Fruit fly (Drosophila melanogaster) whole organism, embryonic: ENCODE measurements around the gene CG2182.

ENCODE experiments used
- Asciz ChIP-seq: fragments of 200-800 bp; sonication (Bioruptor generic); optimal IDR thresholded peaks from 2 replicates; lab custom pipeline; 2017; ENCODE audit warnings: missing biosample characterization, mild to moderate bottlenecking, missing genetic modification characterization, missing genetic modification reagents
- B-H2 ChIP-seq: fragments of 200-800 bp; sonication (Bioruptor generic); optimal IDR thresholded peaks from 2 replicates; lab custom pipeline; 2018; ENCODE audit warnings: missing biosample characterization, mild to moderate bottlenecking, missing genetic modification characterization
- Bgb ChIP-seq: fragments of 200-800 bp; sonication (Bioruptor generic); IDR thresholded peaks from 2 replicates; pipeline ENCODE4 v1.3.6; 2022; ENCODE audit warnings: missing biosample characterization, missing genetic modification characterization; ENCODE audit not compliant: partially characterized antibody
- BtbVII ChIP-seq: fragments of 200-800 bp; sonication (Bioruptor generic); optimal IDR thresholded peaks from 3 replicates; lab custom pipeline; 2017; ENCODE audit warnings: missing biosample characterization, mild to moderate bottlenecking, missing genetic modification characterization
- CG10267 ChIP-seq: fragments of 200-800 bp; sonication (Bioruptor generic); optimal IDR thresholded peaks from 2 replicates; lab custom pipeline; 2018; ENCODE audit warnings: missing biosample characterization, mild to moderate bottlenecking, missing genetic modification characterization, moderate library complexity
- CG10274 ChIP-seq: fragments of 200-800 bp; sonication (Bioruptor generic); optimal IDR thresholded peaks from 3 replicates; lab custom pipeline; 2017; ENCODE audit warnings: missing biosample characterization, mild to moderate bottlenecking, missing genetic modification characterization
- CG10431 ChIP-seq: fragments of 200-800 bp; sonication (Bioruptor generic); optimal IDR thresholded peaks from 3 replicates; lab custom pipeline; 2018; ENCODE audit warnings: missing biosample characterization, mild to moderate bottlenecking, missing genetic modification characterization
- CG12155 ChIP-seq: fragments of 200-800 bp; sonication (Bioruptor generic); optimal IDR thresholded peaks from 3 replicates; lab custom pipeline; 2016; ENCODE audit warnings: missing biosample characterization, missing genetic modification characterization
- CG12391 ChIP-seq: fragments of 200-800 bp; sonication (Bioruptor generic); optimal IDR thresholded peaks from 3 replicates; lab custom pipeline; 2018; ENCODE audit warnings: missing biosample characterization, mild to moderate bottlenecking, missing genetic modification characterization, moderate library complexity
- CG14014 ChIP-seq: fragments of 200-800 bp; sonication (Bioruptor generic); IDR thresholded peaks from 2 replicates; pipeline ENCODE4 v1.3.6; 2022; ENCODE audit warnings: missing biosample characterization, missing genetic modification characterization
- CG14860 ChIP-seq: fragments of 200-800 bp; sonication (Bioruptor generic); IDR thresholded peaks from 3 replicates; pipeline ENCODE4 v1.3.6; 2022; ENCODE audit warnings: missing biosample characterization, missing genetic modification characterization; ENCODE audit not compliant: partially characterized antibody
- CG15601 ChIP-seq: fragments of 200-800 bp; sonication (Bioruptor generic); optimal IDR thresholded peaks from 3 replicates; lab custom pipeline; 2019; ENCODE audit warnings: missing biosample characterization, mild to moderate bottlenecking, missing genetic modification characterization, moderate library complexity
- CG16813 ChIP-seq: fragments of 200-800 bp; sonication (Bioruptor generic); IDR thresholded peaks from 3 replicates; pipeline ENCODE4 v1.3.6; 2022; ENCODE audit warnings: missing biosample characterization, missing genetic modification characterization; ENCODE audit not compliant: partially characterized antibody
- CG16863 ChIP-seq: fragments of 200-800 bp; sonication (Bioruptor generic); optimal IDR thresholded peaks from 3 replicates; lab custom pipeline; 2016; ENCODE audit warnings: missing biosample characterization, missing genetic modification characterization
- CG17186 ChIP-seq: fragments of 200-800 bp; sonication (Bioruptor generic); optimal IDR thresholded peaks from 3 replicates; lab custom pipeline; 2017; ENCODE audit warnings: missing biosample characterization, missing genetic modification reagents, missing genetic modification characterization
- CG17359 ChIP-seq: fragments of 200-800 bp; sonication (Bioruptor generic); optimal IDR thresholded peaks from 3 replicates; lab custom pipeline; 2018; ENCODE audit warnings: missing biosample characterization, mild to moderate bottlenecking, missing genetic modification characterization, moderate library complexity
- CG17385 ChIP-seq: fragments of 200-800 bp; sonication (Bioruptor generic); optimal IDR thresholded peaks from 3 replicates; lab custom pipeline; 2018; ENCODE audit warnings: missing biosample characterization, mild to moderate bottlenecking, missing genetic modification characterization
- CG18011 ChIP-seq: fragments of 200-800 bp; sonication (Bioruptor generic); optimal IDR thresholded peaks from 2 replicates; lab custom pipeline; 2017; ENCODE audit warnings: missing biosample characterization, missing genetic modification characterization, mild to moderate bottlenecking, moderate library complexity, missing genotype
- CG2678 ChIP-seq: fragments of 200-800 bp; sonication (Bioruptor generic); optimal IDR thresholded peaks from 3 replicates; lab custom pipeline; 2019; ENCODE audit warnings: missing biosample characterization, mild to moderate bottlenecking, missing genetic modification characterization, moderate library complexity
- CG4282 ChIP-seq: fragments of 200-800 bp; sonication (Bioruptor generic); optimal IDR thresholded peaks from 2 replicates; lab custom pipeline; 2016; ENCODE audit warnings: missing biosample characterization, missing genetic modification characterization
- CG7271 ChIP-seq: fragments of 200-800 bp; sonication (Bioruptor generic); optimal IDR thresholded peaks from 2 replicates; lab custom pipeline; 2018; ENCODE audit warnings: missing biosample characterization, mild to moderate bottlenecking, missing genetic modification characterization, moderate library complexity
- CG7556 ChIP-seq: fragments of 200-800 bp; sonication (Bioruptor generic); optimal IDR thresholded peaks from 2 replicates; lab custom pipeline; 2017; ENCODE audit warnings: missing biosample characterization, mild to moderate bottlenecking, missing genetic modification characterization
- CG7963 ChIP-seq: fragments of 200-800 bp; sonication (Bioruptor generic); IDR thresholded peaks from 3 replicates; pipeline ENCODE4 v1.3.6; 2022; ENCODE audit warnings: missing biosample characterization, missing genetic modification characterization; ENCODE audit not compliant: partially characterized antibody
- CG8281 ChIP-seq: fragments of 200-800 bp; sonication (Bioruptor generic); optimal IDR thresholded peaks from 2 replicates; lab custom pipeline; 2018; ENCODE audit warnings: missing biosample characterization, mild to moderate bottlenecking, missing genetic modification characterization, moderate library complexity
- CG8478 ChIP-seq: fragments of >200 bp; optimal IDR thresholded peaks from 2 replicates; lab custom pipeline; 2018
- CG9817 ChIP-seq: fragments of 200-800 bp; sonication (Bioruptor generic); optimal IDR thresholded peaks from 2 replicates; lab custom pipeline; 2018; ENCODE audit warnings: missing biosample characterization, mild to moderate bottlenecking, missing genetic modification characterization, moderate library complexity
- CTCF ChIP-seq: fragments of 200-800 bp; sonication (Bioruptor generic); optimal IDR thresholded peaks from 2 replicates; lab custom pipeline; 2017; ENCODE audit warnings: missing biosample characterization, mild to moderate bottlenecking, missing genetic modification characterization, moderate library complexity
- Dp ChIP-seq: fragments of 200-800 bp; sonication (Bioruptor generic); optimal IDR thresholded peaks from 2 replicates; lab custom pipeline; 2018; ENCODE audit warnings: missing biosample characterization, mild to moderate bottlenecking, missing genetic modification characterization, moderate library complexity
- Dref ChIP-seq: fragments of 200-800 bp; sonication (Bioruptor generic); IDR thresholded peaks from 2 replicates; pipeline ENCODE4 v1.3.6; 2022; ENCODE audit warnings: missing biosample characterization, missing genetic modification characterization
- Hmr ChIP-seq: fragments of 200-800 bp; sonication (Bioruptor generic); optimal IDR thresholded peaks from 3 replicates; lab custom pipeline; 2017; ENCODE audit warnings: mild to moderate bottlenecking, missing biosample characterization, missing genetic modification reagents, missing genetic modification characterization
- Max ChIP-seq: fragments of 200-800 bp; sonication (Bioruptor generic); optimal IDR thresholded peaks from 2 replicates; lab custom pipeline; 2016; ENCODE audit warnings: missing biosample characterization, mild to moderate bottlenecking, missing genetic modification characterization
- NK7.1 ChIP-seq: fragments of 200-800 bp; sonication (Bioruptor generic); optimal IDR thresholded peaks from 3 replicates; lab custom pipeline; 2016; ENCODE audit warnings: missing biosample characterization, missing genetic modification characterization
- Sin3A ChIP-seq: fragments of >200 bp; optimal IDR thresholded peaks from 2 replicates; lab custom pipeline; 2018
- Taf1 ChIP-seq: fragments of 200-800 bp; sonication (Bioruptor generic); IDR thresholded peaks from 2 replicates; pipeline ENCODE4 v1.3.6; 2022; ENCODE audit warnings: missing biosample characterization, missing genetic modification characterization
- al ChIP-seq: fragments of 200-800 bp; sonication (Bioruptor generic); IDR thresholded peaks from 2 replicates; pipeline ENCODE4 v1.3.6; 2022; ENCODE audit warnings: missing biosample characterization, missing genetic modification characterization
- ara ChIP-seq: fragments of 200-800 bp; sonication (Bioruptor generic); IDR thresholded peaks from 2 replicates; pipeline ENCODE4 v1.3.6; 2022; ENCODE audit warnings: missing biosample characterization, missing genetic modification characterization
- ato ChIP-seq: fragments of 200-800 bp; sonication (Bioruptor generic); IDR thresholded peaks from 2 replicates; pipeline ENCODE4 v1.3.6; 2022; ENCODE audit warnings: missing biosample characterization, missing genetic modification characterization; ENCODE audit not compliant: partially characterized antibody
- emc ChIP-seq: fragments of 200-800 bp; sonication (Bioruptor generic); optimal IDR thresholded peaks from 2 replicates; lab custom pipeline; 2016; ENCODE audit warnings: missing biosample characterization, missing genetic modification characterization
- ftz-f1 ChIP-seq: fragments of 200-800 bp; sonication (Bioruptor generic); optimal IDR thresholded peaks from 2 replicates; lab custom pipeline; 2016; ENCODE audit warnings: missing biosample characterization, missing genetic modification characterization
- gt ChIP-seq: fragments of 200-800 bp; sonication (Bioruptor generic); IDR thresholded peaks from 2 replicates; pipeline ENCODE4 v1.3.6; 2022; ENCODE audit warnings: missing biosample characterization, missing genetic modification characterization
- klu ChIP-seq: fragments of 200-800 bp; sonication (Bioruptor generic); IDR thresholded peaks from 2 replicates; pipeline ENCODE4 v1.3.6; 2022; ENCODE audit warnings: missing biosample characterization, missing genetic modification characterization
- knrl ChIP-seq: fragments of 200-800 bp; sonication (Bioruptor generic); IDR thresholded peaks from 3 replicates; pipeline ENCODE4 v1.3.6; 2022; ENCODE audit warnings: missing biosample characterization, missing genetic modification characterization; ENCODE audit not compliant: partially characterized antibody
- lbe ChIP-seq: fragments of 200-800 bp; sonication (Bioruptor generic); optimal IDR thresholded peaks from 2 replicates; lab custom pipeline; 2016; ENCODE audit warnings: missing biosample characterization, mild to moderate bottlenecking, missing genetic modification characterization
- peb ChIP-seq: fragments of 200-800 bp; sonication (Bioruptor generic); IDR thresholded peaks from 2 replicates; pipeline ENCODE4 v1.3.6; 2022; ENCODE audit warnings: missing biosample characterization, missing genetic modification characterization
- pzg ChIP-seq: fragments of 200-800 bp; sonication (Bioruptor generic); optimal IDR thresholded peaks from 3 replicates; lab custom pipeline; 2018; ENCODE audit warnings: missing biosample characterization, mild to moderate bottlenecking, missing genetic modification characterization, moderate library complexity
- salm ChIP-seq: fragments of 200-800 bp; sonication (Bioruptor generic); optimal IDR thresholded peaks from 2 replicates; lab custom pipeline; 2018; ENCODE audit warnings: missing biosample characterization, mild to moderate bottlenecking, missing genetic modification characterization
- slou ChIP-seq: fragments of 200-800 bp; sonication (Bioruptor generic); optimal IDR thresholded peaks from 3 replicates; lab custom pipeline; 2016; ENCODE audit warnings: missing biosample characterization, missing genetic modification characterization
- tin ChIP-seq: fragments of 200-800 bp; sonication (Bioruptor generic); optimal IDR thresholded peaks from 3 replicates; lab custom pipeline; 2016; ENCODE audit warnings: missing biosample characterization, missing genetic modification characterization
- trem ChIP-seq: fragments of 200-800 bp; optimal IDR thresholded peaks from 3 replicates; lab custom pipeline; 2019; ENCODE audit warnings: missing biosample characterization, mild to moderate bottlenecking, missing genetic modification characterization, moderate library complexity
- unpg ChIP-seq: fragments of 200-800 bp; sonication (Bioruptor generic); optimal IDR thresholded peaks from 3 replicates; lab custom pipeline; 2018; ENCODE audit warnings: missing biosample characterization, mild to moderate bottlenecking, missing genetic modification characterization, moderate library complexity
- vvl ChIP-seq: fragments of 200-800 bp; sonication (Bioruptor generic); IDR thresholded peaks from 2 replicates; pipeline ENCODE4 v1.3.6; 2022; ENCODE audit warnings: missing biosample characterization, missing genetic modification characterization

The CG2182 gene

DNA sequence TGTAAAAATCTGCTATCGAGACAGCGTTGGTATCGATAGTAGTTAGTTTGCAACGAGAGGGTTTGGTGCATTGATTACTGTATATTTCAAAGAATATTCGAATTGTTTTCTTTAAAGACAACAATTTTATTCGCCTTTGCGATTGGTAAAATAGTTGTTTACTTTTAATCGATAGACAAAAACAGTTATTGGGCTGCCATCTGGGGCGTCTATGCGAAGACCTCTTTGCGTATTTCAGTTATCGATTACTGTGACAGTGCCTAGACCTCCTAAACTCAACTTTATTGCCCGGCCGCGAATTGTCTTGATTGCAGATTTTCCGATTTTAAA lies 46.6 kb downstream of the CG2182 start, which contains the start of gene Atu (continued):
- TF ChIP-seq peb (GFP tag; lab: Robert Waterston, UW) (no peak), Dp (GFP tag; lab: Kevin White, UChicago) (peak; percentile 38), NK7.1 (GFP tag; lab: Kevin White, UChicago) (no peak), CG14860 (GFP tag; lab: Robert Waterston, UW) (peak; percentile 94), klu (GFP tag; lab: Robert Waterston, UW) (no peak), Bgb (GFP tag; lab: Robert Waterston, UW) (peak; percentile 87), Taf1 (no peak), CG8281 (tag; lab: Kevin White, UChicago) (no peak), gt (GFP tag; lab: Robert Waterston, UW) (no peak), CG2678 (peak; percentile 38), ara (no peak), CG12155 (peak; percentile 72), CG16863 (GFP tag; lab: Kevin White, UChicago) (no peak), Dref (GFP tag; lab: Robert Waterston, UW) (peak; percentile 86), BtbVII (GFP tag; lab: Kevin White, UChicago) (no peak), CG10431 (GFP tag; lab: Kevin White, UChicago) (no peak), vvl (no peak), CG7963 (GFP tag; lab: Robert Waterston, UW) (peak; percentile 84), slou (GFP tag; lab: Kevin White, UChicago) (no peak), Sin3A (peak; percentile 92), knrl (GFP tag; lab: Robert Waterston, UW) (peak; percentile 94), CG9817 (tag; lab: Kevin White, UChicago) (peak; percentile 25), trem (tag; lab: Kevin White, UChicago) (peak; percentile 94), Hmr (peak; percentile 46), CG7271 (no peak)

- TF ChIP-seq CG17186 (GFP tag; lab: Kevin White, UChicago): no peak
- no peak for TF ChIP-seq CG18011 (GFP tag; lab: Kevin White, UChicago)
- TF ChIP-seq al (GFP tag; lab: Robert Waterston, UW): no peak
- peak; percentile 95 for TF ChIP-seq CG17385 (GFP tag; lab: Kevin White, UChicago)
- no peak for TF ChIP-seq CG10274 (GFP tag; lab: Kevin White, UChicago)
- TF ChIP-seq unpg (GFP tag; lab: Kevin White, UChicago): no peak
- no peak for TF ChIP-seq CG10267 (tag; lab: Kevin White, UChicago)
- no peak for TF ChIP-seq Asciz (GFP tag; lab: Kevin White, UChicago)
- TF ChIP-seq CG12391: no peak
- no peak for TF ChIP-seq CG15601 (tag; lab: Kevin White, UChicago)
- TF ChIP-seq CG4282: no peak
- TF ChIP-seq CG8478 (lab: Kevin White, UChicago): no peak
- TF ChIP-seq CG7556: peak; percentile 5
- no peak for TF ChIP-seq ato (GFP tag; lab: Robert Waterston, UW)
- no peak for TF ChIP-seq ftz-f1 (GFP tag; lab: Kevin White, UChicago)
- TF ChIP-seq CG9817 (tag; lab: Kevin White, UChicago): no peak
- no peak for TF ChIP-seq CTCF (GFP tag; lab: Kevin White, UChicago)
- TF ChIP-seq salm (tag; lab: Kevin White, UChicago): no peak
- TF ChIP-seq B-H2 (GFP tag; lab: Kevin White, UChicago): no peak
- no peak for TF ChIP-seq CG14014 (GFP tag; lab: Robert Waterston, UW)
- no peak for TF ChIP-seq emc (GFP tag; lab: Kevin White, UChicago)
- peak; percentile 10 for TF ChIP-seq CG10431 (GFP tag; lab: Kevin White, UChicago)
- TF ChIP-seq CG17359: no peak
- no peak for TF ChIP-seq lbe (GFP tag; lab: Kevin White, UChicago)
- TF ChIP-seq pzg: no peak
- no peak for TF ChIP-seq Max (GFP tag; lab: Kevin White, UChicago)
- no peak for TF ChIP-seq CG16813 (GFP tag; lab: Robert Waterston, UW)
- no peak for TF ChIP-seq tin
These were observed 47.2 kb downstream of the CG2182 start, which contains the start of gene Rga for dm6 chr3R:5612372-5613113. TSS of gene Rga (minus strand) at chr3R:5613112.
